Fruit fly (Drosophila melanogaster) whole organism: ENCODE data around the gene Mrp5.

Experiments used
- Dll ChIP-seq: fragments of >200 bp; optimal IDR thresholded peaks from 2 replicates; lab custom pipeline; 2017
- EcR ChIP-seq, 2 experiments: fragments of >200 bp; optimal IDR thresholded peaks; 2 replicates each; lab custom pipeline; 2017; ENCODE audit warnings: missing biosample characterization in 2 of 2, missing genetic modification characterization in 2 of 2, missing genetic modification reagents in 2 of 2
- psq ChIP-seq: fragments of >200 bp; optimal IDR thresholded peaks from 2 replicates; lab custom pipeline; 2017
- usp ChIP-seq: fragments of >200 bp; optimal IDR thresholded peaks from 2 replicates; lab custom pipeline; 2017; ENCODE audit warnings: missing biosample characterization, missing genetic modification characterization, mixed read lengths

DNA sequence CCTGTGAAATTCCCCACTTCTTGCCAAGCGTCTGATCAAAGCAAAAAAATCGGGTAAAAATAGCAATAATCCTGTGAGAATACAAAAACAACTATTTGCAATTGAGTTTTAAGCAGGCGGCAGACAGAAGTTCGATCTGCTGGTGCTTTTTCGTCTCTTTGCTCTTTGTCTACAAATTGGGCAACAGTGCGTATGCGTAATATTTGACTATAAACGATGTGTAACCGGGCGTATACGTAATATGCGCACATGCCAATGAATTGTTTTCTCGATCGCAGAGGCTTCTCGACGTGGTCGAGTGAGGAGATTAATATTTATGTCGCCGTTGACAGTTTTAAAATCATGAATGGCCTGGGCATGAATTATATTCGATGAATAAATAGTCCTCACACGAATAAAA is 19.8 kb upstream of the Mrp5 start:
- TF ChIP-seq Dll (lab: Kevin White, UChicago) (no peak), EcR (GFP tag; optimal IDR thresholded peaks at IDR 0.05; lab: Kevin White, UChicago) (no peak), usp (GFP tag; lab: Kevin White, UChicago) (no peak), psq (lab: Kevin White, UChicago) (no peak)
